Fruit fly (Drosophila melanogaster) whole organism: ENCODE data around the gene dpr20.

ENCODE experiments used
- EcR ChIP-seq, 2 experiments: fragments of >200 bp; optimal IDR thresholded peaks; 2 replicates each; lab custom pipeline; 2017; ENCODE audit warnings: missing biosample characterization in 2 of 2, missing genetic modification characterization in 2 of 2, missing genetic modification reagents in 2 of 2
- pan ChIP-seq: fragments of >200 bp; optimal IDR thresholded peaks from 2 replicates; lab custom pipeline; 2017

dm6 chr3L:821951-822350 is 35.1 kb downstream of the dpr20 start:
- TF ChIP-seq EcR (GFP tag; optimal IDR thresholded peaks at IDR 0.05; lab: Kevin White, UChicago) (no peak), pan (lab: Kevin White, UChicago) (no peak)
